Fruit fly (Drosophila melanogaster): ENCODE data around the gene CG3009.

DNA sequence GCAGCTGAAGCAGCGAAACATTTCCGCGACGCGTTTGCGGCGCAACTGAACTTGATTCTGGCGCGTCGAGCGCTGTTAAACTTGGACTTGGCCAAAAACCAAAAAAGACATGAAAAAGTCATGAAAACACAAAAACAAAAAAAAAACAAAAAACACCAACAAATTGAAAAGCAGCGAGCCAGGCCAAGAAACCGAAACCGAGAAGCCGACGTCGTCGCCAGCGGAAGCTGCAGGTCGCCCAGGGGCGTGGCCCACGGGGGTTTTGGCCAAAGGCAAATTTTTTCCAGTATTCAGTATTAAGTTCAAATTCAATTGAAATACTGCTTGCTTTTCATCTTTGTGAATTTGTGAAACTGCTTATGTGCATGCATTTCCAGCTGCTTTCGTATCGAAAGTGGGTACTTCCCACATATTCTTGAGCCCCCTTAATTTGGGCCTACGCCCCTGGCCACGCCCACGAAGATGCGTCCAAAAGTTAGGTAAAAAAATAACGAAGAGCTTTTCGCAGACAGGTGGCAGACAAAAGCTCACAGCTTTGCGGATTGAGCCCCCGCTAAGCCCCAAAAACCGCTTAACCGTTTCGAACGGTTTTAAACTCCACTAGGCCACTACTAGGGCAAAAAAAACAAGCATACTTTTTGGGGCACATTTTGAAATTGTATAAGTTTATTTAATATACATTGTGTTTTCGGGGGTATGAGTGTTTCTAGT, at the start of gene CG3009:
- TF ChIP-seq Sin3A (optimal IDR thresholded peaks at IDR 0.05) (no peak), h (optimal IDR thresholded peaks at IDR 0.05) (no peak), psq (optimal IDR thresholded peaks at IDR 0.05) (no peak)

Data from Kc167 (cell line).